Fruit fly (Drosophila melanogaster) whole organism, embryonic: ENCODE measurements around the gene CG14545.

Source experiments
- Blimp-1 ChIP-seq: fragments of 200-800 bp; sonication (Bioruptor generic); optimal IDR thresholded peaks from 3 replicates; lab custom pipeline; 2018; ENCODE audit warnings: missing biosample characterization, missing genetic modification characterization, mild to moderate bottlenecking, moderate library complexity, missing genetic modification reagents
- BtbVII ChIP-seq: fragments of 200-800 bp; sonication (Bioruptor generic); optimal IDR thresholded peaks from 3 replicates; lab custom pipeline; 2017; ENCODE audit warnings: missing biosample characterization, mild to moderate bottlenecking, missing genetic modification characterization
- CG10462 ChIP-seq: fragments of 200-800 bp; sonication (Bioruptor generic); optimal IDR thresholded peaks from 2 replicates; lab custom pipeline; 2016; ENCODE audit warnings: missing biosample characterization, missing genetic modification characterization
- CG12391 ChIP-seq: fragments of 200-800 bp; sonication (Bioruptor generic); optimal IDR thresholded peaks from 3 replicates; lab custom pipeline; 2018; ENCODE audit warnings: missing biosample characterization, mild to moderate bottlenecking, missing genetic modification characterization, moderate library complexity
- CG14710 ChIP-seq: fragments of 200-800 bp; sonication (Bioruptor generic); optimal IDR thresholded peaks from 3 replicates; lab custom pipeline; 2019; ENCODE audit warnings: missing biosample characterization, mild to moderate bottlenecking, missing genetic modification characterization, moderate library complexity
- CG15479 ChIP-seq: fragments of 200-800 bp; sonication (Bioruptor generic); optimal IDR thresholded peaks from 3 replicates; lab custom pipeline; 2019; ENCODE audit warnings: missing biosample characterization, mild to moderate bottlenecking, missing genetic modification characterization, moderate library complexity
- CG15514 ChIP-seq: fragments of 200-800 bp; sonication (Bioruptor generic); optimal IDR thresholded peaks from 3 replicates; lab custom pipeline; 2017; ENCODE audit warnings: missing biosample characterization, missing genetic modification characterization, mild to moderate bottlenecking, moderate library complexity, missing genetic modification reagents
- CG15696 ChIP-seq: fragments of 200-800 bp; sonication (Bioruptor generic); optimal IDR thresholded peaks from 2 replicates; lab custom pipeline; 2019; ENCODE audit warnings: missing biosample characterization, mild to moderate bottlenecking, missing genetic modification characterization, moderate library complexity
- CG18262 ChIP-seq: fragments of 200-800 bp; optimal IDR thresholded peaks from 3 replicates; lab custom pipeline; 2019; ENCODE audit warnings: missing biosample characterization, mild to moderate bottlenecking, missing genetic modification characterization, moderate library complexity
- CG18619 ChIP-seq: fragments of 200-800 bp; sonication (Bioruptor generic); optimal IDR thresholded peaks from 3 replicates; lab custom pipeline; 2017; ENCODE audit warnings: missing biosample characterization, mild to moderate bottlenecking, missing genetic modification characterization
- CG2875 ChIP-seq: fragments of 200-800 bp; sonication (Bioruptor generic); optimal IDR thresholded peaks from 2 replicates; lab custom pipeline; 2017; ENCODE audit warnings: missing biosample characterization, mild to moderate bottlenecking, missing genetic modification characterization, missing genetic modification reagents
- CG30020 ChIP-seq: fragments of 200-800 bp; optimal IDR thresholded peaks from 2 replicates; lab custom pipeline; 2019; ENCODE audit warnings: missing biosample characterization, mild to moderate bottlenecking, missing genetic modification characterization, moderate library complexity
- CG31441 ChIP-seq: fragments of 200-800 bp; sonication (Bioruptor generic); IDR thresholded peaks from 2 replicates; pipeline ENCODE4 v1.3.6; 2022; ENCODE audit warnings: missing biosample characterization, missing genetic modification characterization
- CG3163 ChIP-seq: fragments of 200-800 bp; sonication (Bioruptor generic); optimal IDR thresholded peaks from 3 replicates; lab custom pipeline; 2016; ENCODE audit warnings: missing biosample characterization, missing genetic modification characterization
- CG33557 ChIP-seq: fragments of 200-800 bp; sonication (Bioruptor generic); optimal IDR thresholded peaks from 2 replicates; lab custom pipeline; 2019; ENCODE audit warnings: missing biosample characterization, mild to moderate bottlenecking, missing genetic modification characterization, moderate library complexity
- CG3407 ChIP-seq: fragments of 200-800 bp; sonication (Bioruptor generic); optimal IDR thresholded peaks from 2 replicates; lab custom pipeline; 2018; ENCODE audit warnings: missing biosample characterization, mild to moderate bottlenecking, missing genetic modification characterization
- CG4328 ChIP-seq: fragments of 200-800 bp; sonication (Bioruptor generic); optimal IDR thresholded peaks from 3 replicates; lab custom pipeline; 2017; ENCODE audit warnings: missing biosample characterization, missing genetic modification reagents, missing genetic modification characterization
- CG5953 ChIP-seq: fragments of 200-800 bp; sonication (Bioruptor generic); IDR thresholded peaks from 2 replicates; pipeline ENCODE4 v1.3.6; 2022; ENCODE audit warnings: missing biosample characterization, missing genetic modification characterization
- CG6254 ChIP-seq: fragments of 200-800 bp; sonication (Bioruptor generic); optimal IDR thresholded peaks from 3 replicates; lab custom pipeline; 2017; ENCODE audit warnings: mild to moderate bottlenecking, missing biosample characterization, missing genetic modification reagents, missing genetic modification characterization
- CG6813 ChIP-seq: fragments of 200-800 bp; sonication (Bioruptor generic); optimal IDR thresholded peaks from 2 replicates; lab custom pipeline; 2017; ENCODE audit warnings: missing biosample characterization, missing genetic modification characterization, mild to moderate bottlenecking, moderate library complexity, missing genetic modification reagents
- CG7987 ChIP-seq: fragments of 200-800 bp; sonication (Bioruptor generic); optimal IDR thresholded peaks from 2 replicates; lab custom pipeline; 2018; ENCODE audit warnings: missing biosample characterization, mild to moderate bottlenecking, missing genetic modification characterization, moderate library complexity
- CG9727 ChIP-seq: fragments of 200-800 bp; sonication (Bioruptor generic); optimal IDR thresholded peaks from 3 replicates; lab custom pipeline; 2017; ENCODE audit warnings: missing biosample characterization, mild to moderate bottlenecking, missing genetic modification characterization
- Fer1 ChIP-seq: fragments of 200-800 bp; sonication (Bioruptor generic); optimal IDR thresholded peaks from 2 replicates; lab custom pipeline; 2017; ENCODE audit warnings: missing biosample characterization, mild to moderate bottlenecking, missing genetic modification characterization
- HLH4C ChIP-seq: fragments of 200-800 bp; sonication (Bioruptor generic); IDR thresholded peaks from 3 replicates; pipeline ENCODE4 v1.3.6; 2022; ENCODE audit warnings: missing biosample characterization, missing genetic modification characterization; ENCODE audit not compliant: partially characterized antibody
- HLHmδ ChIP-seq: fragments of 200-800 bp; sonication (Bioruptor generic); optimal IDR thresholded peaks from 2 replicates; lab custom pipeline; 2018; ENCODE audit warnings: missing biosample characterization, mild to moderate bottlenecking, missing genetic modification characterization, moderate library complexity
- Lhr ChIP-seq: fragments of 200-800 bp; sonication (Bioruptor generic); optimal IDR thresholded peaks from 3 replicates; lab custom pipeline; 2017; ENCODE audit warnings: mild to moderate bottlenecking, missing biosample characterization, missing genetic modification reagents, missing genetic modification characterization
- Nf-YA ChIP-seq: fragments of 200-800 bp; sonication (Bioruptor generic); IDR thresholded peaks from 2 replicates; pipeline ENCODE4 v1.3.6; 2022; ENCODE audit warnings: missing biosample characterization, missing genetic modification characterization
- PHDP ChIP-seq: fragments of 200-800 bp; sonication (Bioruptor generic); optimal IDR thresholded peaks from 3 replicates; lab custom pipeline; 2018; ENCODE audit warnings: missing biosample characterization, mild to moderate bottlenecking, missing genetic modification characterization, moderate library complexity
- Vsx1 ChIP-seq: fragments of 200-800 bp; sonication (Bioruptor generic); optimal IDR thresholded peaks from 2 replicates; lab custom pipeline; 2017; ENCODE audit warnings: missing biosample characterization, mild to moderate bottlenecking, missing genetic modification characterization, missing genetic modification reagents
- Xrp1 ChIP-seq: fragments of 200-800 bp; sonication (Bioruptor generic); IDR thresholded peaks from 2 replicates; pipeline ENCODE4 v1.3.6; 2022; ENCODE audit warnings: missing biosample characterization, missing genetic modification characterization
- YL-1 ChIP-seq: fragments of 200-800 bp; sonication (Bioruptor generic); optimal IDR thresholded peaks from 3 replicates; lab custom pipeline; 2017; ENCODE audit warnings: missing biosample characterization, mild to moderate bottlenecking, missing genetic modification characterization
- caup ChIP-seq: fragments of 200-800 bp; sonication (Bioruptor generic); optimal IDR thresholded peaks from 3 replicates; lab custom pipeline; 2017; ENCODE audit warnings: missing biosample characterization, mild to moderate bottlenecking, missing genetic modification characterization, moderate library complexity; ENCODE audit not compliant: severe bottlenecking
- insv ChIP-seq, 2 experiments: fragments of 200-800 bp; sonication (Bioruptor generic); optimal IDR thresholded peaks; 3 replicates each; lab custom pipeline; 2016 to 2018; ENCODE audit warnings: missing biosample characterization in 2 of 2, missing genetic modification characterization in 2 of 2
- kah ChIP-seq: fragments of 200-800 bp; sonication (Bioruptor generic); optimal IDR thresholded peaks from 2 replicates; lab custom pipeline; 2018; ENCODE audit warnings: missing biosample characterization, mild to moderate bottlenecking, missing genetic modification characterization
- kni ChIP-seq: fragments of 200-800 bp; sonication (Bioruptor generic); optimal IDR thresholded peaks from 3 replicates; lab custom pipeline; 2017; ENCODE audit warnings: mild to moderate bottlenecking, missing biosample characterization, missing genetic modification reagents, missing genetic modification characterization
- lola ChIP-seq, 3 experiments: fragments of >200 bp in 2 of 3; fragments of 200-800 bp in 1 of 3; sonication (Bioruptor generic) in 1 of 3; optimal IDR thresholded peaks; 2 replicates each; lab custom pipeline; 2017 to 2019; ENCODE audit warnings: missing biosample characterization in 3 of 3, missing genetic modification characterization in 3 of 3, mild to moderate bottlenecking in 1 of 3, moderate library complexity in 1 of 3
- nau ChIP-seq: fragments of 200-800 bp; sonication (Bioruptor generic); optimal IDR thresholded peaks from 3 replicates; lab custom pipeline; 2017; ENCODE audit warnings: missing biosample characterization, mild to moderate bottlenecking, missing genetic modification characterization, missing genetic modification reagents
- nerfin-1 ChIP-seq: fragments of 200-800 bp; sonication (Bioruptor generic); optimal IDR thresholded peaks from 3 replicates; lab custom pipeline; 2019; ENCODE audit warnings: missing biosample characterization, mild to moderate bottlenecking, missing genetic modification characterization, moderate library complexity
- nmo ChIP-seq: fragments of 200-800 bp; sonication (Bioruptor generic); optimal IDR thresholded peaks from 2 replicates; lab custom pipeline; 2018; ENCODE audit warnings: missing biosample characterization, mild to moderate bottlenecking, missing genetic modification characterization, moderate library complexity
- oc ChIP-seq: fragments of 200-800 bp; sonication (Bioruptor generic); optimal IDR thresholded peaks from 2 replicates; lab custom pipeline; 2018; ENCODE audit warnings: missing biosample characterization, mild to moderate bottlenecking, missing genetic modification characterization, moderate library complexity
- odd ChIP-seq: fragments of 200-800 bp; sonication (Bioruptor generic); optimal IDR thresholded peaks from 2 replicates; lab custom pipeline; 2017; ENCODE audit warnings: missing biosample characterization, mild to moderate bottlenecking, missing genetic modification characterization
- pita ChIP-seq: fragments of 200-800 bp; sonication (Bioruptor generic); optimal IDR thresholded peaks from 2 replicates; lab custom pipeline; 2017; ENCODE audit warnings: missing biosample characterization, mild to moderate bottlenecking, missing genetic modification characterization
- row ChIP-seq: fragments of 200-800 bp; sonication (Bioruptor generic); IDR thresholded peaks from 3 replicates; pipeline ENCODE4 v1.3.6; 2022; ENCODE audit warnings: missing biosample characterization, missing genetic modification characterization
- salm ChIP-seq: fragments of 200-800 bp; sonication (Bioruptor generic); optimal IDR thresholded peaks from 2 replicates; lab custom pipeline; 2018; ENCODE audit warnings: missing biosample characterization, mild to moderate bottlenecking, missing genetic modification characterization
- sim ChIP-seq: fragments of 200-800 bp; sonication (Bioruptor generic); IDR thresholded peaks from 2 replicates; pipeline ENCODE4 v1.3.6; 2022; ENCODE audit warnings: missing biosample characterization, missing genetic modification characterization
- tll ChIP-seq, 2 experiments: fragments of 200-800 bp in 1 of 2; fragments of >200 bp in 1 of 2; sonication (Bioruptor generic) in 1 of 2; optimal IDR thresholded peaks; 2 replicates each; lab custom pipeline; 2017 to 2019; ENCODE audit warnings: missing biosample characterization in 2 of 2, missing genetic modification characterization in 2 of 2, mild to moderate bottlenecking in 1 of 2, moderate library complexity in 1 of 2
- wek ChIP-seq: fragments of 200-800 bp; sonication (Bioruptor generic); optimal IDR thresholded peaks from 3 replicates; lab custom pipeline; 2018; ENCODE audit warnings: missing biosample characterization, mild to moderate bottlenecking, missing genetic modification characterization, moderate library complexity
- zen ChIP-seq: fragments of 200-800 bp; sonication (Bioruptor generic); optimal IDR thresholded peaks from 3 replicates; lab custom pipeline; 2018; ENCODE audit warnings: missing biosample characterization, mild to moderate bottlenecking, missing genetic modification characterization, moderate library complexity

CG14545 gene

dm6 chr3R:25885136-25885535, 34.0 kb upstream of the CG14545 start:
- TF ChIP-seq kni (GFP tag; lab: Kevin White, UChicago): peak; percentile 90
- peak in 1 of 2 experiments; percentile 39 for TF ChIP-seq tll (GFP tag; optimal IDR thresholded peaks at IDR 0.05; lab: Kevin White, UChicago)
- TF ChIP-seq nmo (GFP tag; lab: Kevin White, UChicago): no peak
- peak; percentile 29 for TF ChIP-seq Fer1 (GFP tag; lab: Kevin White, UChicago)
- TF ChIP-seq pita (GFP tag; lab: Kevin White, UChicago): no peak
- TF ChIP-seq Lhr (GFP tag; lab: Kevin White, UChicago): peak; percentile 35
- TF ChIP-seq BtbVII (GFP tag; lab: Kevin White, UChicago): peak; percentile 1
- TF ChIP-seq CG3163 (GFP tag; lab: Kevin White, UChicago): peak; percentile 6
- peak; percentile 27 for TF ChIP-seq CG18619 (GFP tag; lab: Kevin White, UChicago)
- peak; percentile 56 for TF ChIP-seq Vsx1 (GFP tag; lab: Kevin White, UChicago)
- peak; percentile 50 for TF ChIP-seq Blimp-1
- TF ChIP-seq sim: 0 out of 2 replicates have a peak, but pooled peaks have one; percentile 7
- TF ChIP-seq caup (GFP tag; lab: Kevin White, UChicago): peak; percentile 19
- TF ChIP-seq CG33557 (GFP tag; lab: Kevin White, UChicago): peak; percentile 77
- TF ChIP-seq CG9727: peak; percentile 13
- peak; percentile 74 for TF ChIP-seq wek (GFP tag; lab: Kevin White, UChicago)
- TF ChIP-seq CG15696 (tag; lab: Kevin White, UChicago): peak; percentile 80
- no peak for TF ChIP-seq CG12391 (tag; lab: Kevin White, UChicago)
- peak; percentile 58 for TF ChIP-seq salm (tag; lab: Kevin White, UChicago)
- TF ChIP-seq HLHmδ (GFP tag; lab: Kevin White, UChicago): peak; percentile 64
- peak; percentile 76 for TF ChIP-seq CG2875 (GFP tag; lab: Kevin White, UChicago)
- peak; percentile 17 for TF ChIP-seq CG18262
- TF ChIP-seq kah (GFP tag; lab: Kevin White, UChicago): peak; percentile 28
- no peak; the same call in 1 of the 2 replicates for TF ChIP-seq CG31441 (GFP tag; lab: Robert Waterston, UW)
- TF ChIP-seq YL-1 (GFP tag; lab: Kevin White, UChicago): peak; percentile 18
- peak; percentile 20 for TF ChIP-seq CG6813 (GFP tag; lab: Kevin White, UChicago)
- TF ChIP-seq Nf-YA (GFP tag; lab: Robert Waterston, UW): peak; percentile 27; the same call in 1 of the 2 replicates
- no peak for TF ChIP-seq CG30020 (tag; lab: Kevin White, UChicago)
- no peak for TF ChIP-seq zen (tag; lab: Kevin White, UChicago)
- no peak for TF ChIP-seq CG10462 (GFP tag; lab: Kevin White, UChicago)
- 0 out of 2 replicates have a peak, but pooled peaks have one; percentile 40 for TF ChIP-seq CG5953 (GFP tag; lab: Robert Waterston, UW)
- peak; percentile 41 for TF ChIP-seq CG6254 (GFP tag; lab: Kevin White, UChicago)
- peak; percentile 59 for TF ChIP-seq odd (GFP tag; lab: Kevin White, UChicago)
- TF ChIP-seq PHDP (tag; lab: Kevin White, UChicago): peak; percentile 21
- no peak for TF ChIP-seq CG15514 (GFP tag; lab: Kevin White, UChicago)
- peak; percentile 21 for TF ChIP-seq nerfin-1 (tag; lab: Kevin White, UChicago)
- peak; percentile 44 for TF ChIP-seq CG14710 (tag; lab: Kevin White, UChicago)
- TF ChIP-seq insv (GFP tag; optimal IDR thresholded peaks at IDR 0.05; lab: Kevin White, UChicago): peak in 1 of 2 experiments; percentile 22
- no peak for TF ChIP-seq HLH4C (GFP tag; lab: Robert Waterston, UW)
- TF ChIP-seq oc (tag; lab: Kevin White, UChicago): no peak
- TF ChIP-seq CG3407 (GFP tag; lab: Kevin White, UChicago): peak; percentile 75
- TF ChIP-seq CG4328: no peak
- peak; percentile 68 for TF ChIP-seq Xrp1
- peak; percentile 56 for TF ChIP-seq CG7987
- TF ChIP-seq lola (GFP tag; optimal IDR thresholded peaks at IDR 0.05; lab: Kevin White, UChicago): peak in 1 of 3 experiments; percentile 35
- TF ChIP-seq CG15479: peak; percentile 30
- TF ChIP-seq nau (GFP tag; lab: Kevin White, UChicago): peak; percentile 66
- no peak for TF ChIP-seq row (GFP tag; lab: Robert Waterston, UW)
